Worm (Caenorhabditis elegans) whole organism, young adult: ENCODE measurements around the gene col-10.

Experiments used
- ceh-100 ChIP-seq: fragments of 200-800 bp; sonication (Bioruptor generic); IDR thresholded peaks from 2 replicates; pipeline ENCODE4 v1.3.6; 2022; ENCODE audit warnings: missing genetic modification reagents, missing genetic modification characterization, missing compliant biosample characterization
- ceh-91 ChIP-seq: fragments of 200-800 bp; sonication (Bioruptor generic); IDR thresholded peaks from 2 replicates; pipeline ENCODE4 v1.3.6; 2022; ENCODE audit warnings: missing genetic modification reagents, missing genetic modification characterization, missing compliant biosample characterization
- ets-4 ChIP-seq: fragments of 200-800 bp; sonication (Bioruptor generic); optimal IDR thresholded peaks from 2 replicates; lab custom pipeline; 2018; ENCODE audit warnings: mild to moderate bottlenecking, missing genetic modification characterization, missing compliant biosample characterization
- hlh-12 ChIP-seq: sonication (generic microtip); optimal IDR thresholded peaks from 2 replicates; lab custom pipeline; 2016; ENCODE audit warnings: missing genetic modification characterization, missing compliant biosample characterization
- hrde-1 ChIP-seq: sonication (generic microtip); optimal IDR thresholded peaks from 2 replicates; lab custom pipeline; 2016; ENCODE audit warnings: missing genetic modification characterization, mild to moderate bottlenecking, missing compliant biosample characterization, moderate library complexity, missing genotype, missing genetic modification reagents, borderline replicate concordance
- hsf-1 ChIP-seq: fragments of 200-800 bp; sonication (Bioruptor generic); IDR thresholded peaks from 2 replicates; pipeline ENCODE4 v1.3.6; 2022; ENCODE audit warnings: missing genetic modification reagents, missing genetic modification characterization, missing compliant biosample characterization
- lin-26 ChIP-seq: fragments of 200-800 bp; sonication (Bioruptor generic); IDR thresholded peaks from 2 replicates; pipeline ENCODE4 v1.3.6; 2022; ENCODE audit warnings: missing genetic modification reagents, missing genetic modification characterization, missing compliant biosample characterization
- lin-40 ChIP-seq: sonication (generic microtip); optimal IDR thresholded peaks from 2 replicates; lab custom pipeline; 2016; ENCODE audit warnings: missing genetic modification characterization, mild to moderate bottlenecking, missing compliant biosample characterization, missing genotype, missing genetic modification reagents
- madf-3 ChIP-seq: fragments of 200-800 bp; sonication (Bioruptor generic); IDR thresholded peaks from 2 replicates; pipeline ENCODE4 v1.3.6; 2022; ENCODE audit warnings: missing genetic modification reagents, missing genetic modification characterization, missing compliant biosample characterization
- snpc-1.3 ChIP-seq: sonication (generic microtip); optimal IDR thresholded peaks from 2 replicates; lab custom pipeline; 2017; ENCODE audit warnings: missing genetic modification characterization, mild to moderate bottlenecking, missing compliant biosample characterization, antibody characterized with exemption, moderate library complexity, missing genotype, missing genetic modification reagents; ENCODE audit not compliant: insufficient read depth
- snpc-4 ChIP-seq, 5 experiments: fragments of 150-350 bp in 1 of 5; sonication (generic microtip) in 4 of 5; optimal IDR thresholded peaks; 2 replicates each; lab custom pipeline; 2014 to 2018; ENCODE audit warnings: missing genetic modification characterization in 5 of 5, missing biosample characterization in 3 of 5, antibody characterized with exemption in 2 of 5, mild to moderate bottlenecking in 2 of 5, missing compliant biosample characterization in 2 of 5, missing genotype in 2 of 5, moderate library complexity in 2 of 5, missing genetic modification reagents in 1 of 5
- tbp1 ChIP-seq: fragments of 200-800 bp; sonication (Bioruptor generic); optimal IDR thresholded peaks from 2 replicates; lab custom pipeline; 2018; ENCODE audit warnings: mild to moderate bottlenecking, missing genetic modification characterization, missing compliant biosample characterization
- zfh-2 ChIP-seq: fragments of 200-800 bp; sonication (Bioruptor generic); conservative IDR thresholded peaks from 2 replicates; pipeline ENCODE4 v1.3.6; 2022; ENCODE audit warnings: missing genetic modification reagents, missing genetic modification characterization, missing compliant biosample characterization

ce11 chrV:9194055-9194454 is 28.9 kb upstream of the col-10 start:
- TF ChIP-seq lin-40 (no peak), snpc-4 (GFP tag; optimal IDR thresholded peaks at IDR 0.05; lab: Kevin White, UChicago) (no peak), snpc-4 (tag; optimal IDR thresholded peaks at IDR 0.05; lab: Kevin White, UChicago) (no peak), zfh-2 (GFP tag; lab: Robert Waterston, UW) (no peak), madf-3 (GFP tag; lab: Robert Waterston, UW) (no peak), hlh-12 (tag; lab: Kevin White, UChicago) (no peak), lin-26 (GFP tag; lab: Robert Waterston, UW) (no peak), tbp1 (no peak), snpc-1.3 (tag; lab: Kevin White, UChicago) (no peak), ceh-91 (GFP tag; lab: Robert Waterston, UW) (no peak), hrde-1 (tag; lab: Kevin White, UChicago) (no peak), ceh-100 (GFP tag; lab: Robert Waterston, UW) (no peak), ets-4 (GFP tag; lab: Kevin White, UChicago) (no peak), hsf-1 (GFP tag; lab: Robert Waterston, UW) (no peak)
